Fruit fly (Drosophila melanogaster) whole organism, embryonic: ENCODE measurements around the gene Elp4.
A peak's percentile ranks its signal among the peaks of the same experiment; 100 is the strongest.

ENCODE experiments used
- CG10274 ChIP-seq: fragments of 200-800 bp; sonication (Bioruptor generic); optimal IDR thresholded peaks from 3 replicates; lab custom pipeline; 2017; ENCODE audit warnings: missing biosample characterization, mild to moderate bottlenecking, missing genetic modification characterization
- CG10366 ChIP-seq: fragments of 200-800 bp; sonication (Bioruptor generic); IDR thresholded peaks from 2 replicates; pipeline ENCODE4 v1.3.6; 2022; ENCODE audit warnings: missing biosample characterization, missing genetic modification characterization
- CG10462 ChIP-seq: fragments of 200-800 bp; sonication (Bioruptor generic); optimal IDR thresholded peaks from 2 replicates; lab custom pipeline; 2016; ENCODE audit warnings: missing biosample characterization, missing genetic modification characterization
- CG10543 ChIP-seq: fragments of 200-800 bp; sonication (Bioruptor generic); optimal IDR thresholded peaks from 3 replicates; lab custom pipeline; 2017; ENCODE audit warnings: missing biosample characterization, mild to moderate bottlenecking, missing genetic modification characterization, moderate library complexity
- CG11247 ChIP-seq: fragments of 200-800 bp; sonication (Bioruptor generic); IDR thresholded peaks from 2 replicates; pipeline ENCODE4 v1.3.6; 2022; ENCODE audit warnings: missing biosample characterization, missing genetic modification characterization
- CG12219 ChIP-seq: fragments of 200-800 bp; sonication (Bioruptor generic); optimal IDR thresholded peaks from 3 replicates; lab custom pipeline; 2018; ENCODE audit warnings: missing biosample characterization, mild to moderate bottlenecking, missing genetic modification characterization
- CG13123 ChIP-seq: fragments of 200-800 bp; sonication (Bioruptor generic); optimal IDR thresholded peaks from 2 replicates; lab custom pipeline; 2016; ENCODE audit warnings: missing biosample characterization, missing genetic modification characterization
- CG13296 ChIP-seq: fragments of 200-800 bp; sonication (Bioruptor generic); optimal IDR thresholded peaks from 3 replicates; lab custom pipeline; 2018; ENCODE audit warnings: missing biosample characterization, mild to moderate bottlenecking, missing genetic modification characterization
- CG13894 ChIP-seq: fragments of 200-800 bp; sonication (Bioruptor generic); optimal IDR thresholded peaks from 3 replicates; lab custom pipeline; 2018; ENCODE audit warnings: missing biosample characterization, mild to moderate bottlenecking, missing genetic modification characterization, moderate library complexity
- CG18476 ChIP-seq: fragments of 200-800 bp; sonication (Bioruptor generic); optimal IDR thresholded peaks from 2 replicates; lab custom pipeline; 2016; ENCODE audit warnings: missing biosample characterization, mild to moderate bottlenecking, missing genetic modification characterization
- CG31388 ChIP-seq: fragments of 200-800 bp; sonication (Bioruptor generic); optimal IDR thresholded peaks from 2 replicates; lab custom pipeline; 2016; ENCODE audit warnings: missing biosample characterization, missing genetic modification characterization
- CG34224 ChIP-seq: fragments of 200-800 bp; sonication (Bioruptor generic); IDR thresholded peaks from 3 replicates; pipeline ENCODE4 v1.3.6; 2022; ENCODE audit warnings: missing biosample characterization, missing genetic modification characterization; ENCODE audit not compliant: partially characterized antibody
- CG3838 ChIP-seq: fragments of 200-800 bp; sonication (Bioruptor generic); optimal IDR thresholded peaks from 3 replicates; lab custom pipeline; 2016; ENCODE audit warnings: missing biosample characterization, missing genetic modification characterization
- CG4282 ChIP-seq: fragments of 200-800 bp; sonication (Bioruptor generic); optimal IDR thresholded peaks from 2 replicates; lab custom pipeline; 2016; ENCODE audit warnings: missing biosample characterization, missing genetic modification characterization
- CG5953 ChIP-seq: fragments of 200-800 bp; sonication (Bioruptor generic); IDR thresholded peaks from 2 replicates; pipeline ENCODE4 v1.3.6; 2022; ENCODE audit warnings: missing biosample characterization, missing genetic modification characterization
- CG6272 ChIP-seq: fragments of 200-800 bp; sonication (Bioruptor generic); IDR thresholded peaks from 2 replicates; pipeline ENCODE4 v1.3.6; 2022; ENCODE audit warnings: missing biosample characterization, missing genetic modification characterization
- CG6791 ChIP-seq: fragments of 200-800 bp; sonication (Bioruptor generic); IDR thresholded peaks from 3 replicates; pipeline ENCODE4 v1.3.6; 2022; ENCODE audit warnings: missing biosample characterization, missing genetic modification characterization; ENCODE audit not compliant: partially characterized antibody
- CG9797 ChIP-seq: fragments of 200-800 bp; sonication (Bioruptor generic); optimal IDR thresholded peaks from 3 replicates; lab custom pipeline; 2018; ENCODE audit warnings: missing biosample characterization, mild to moderate bottlenecking, missing genetic modification characterization
- Dad ChIP-seq: fragments of 200-800 bp; sonication (Bioruptor generic); optimal IDR thresholded peaks from 3 replicates; lab custom pipeline; 2016; ENCODE audit warnings: missing biosample characterization, missing genetic modification characterization
- Doc2 ChIP-seq: fragments of 200-800 bp; sonication (Bioruptor generic); IDR thresholded peaks from 2 replicates; pipeline ENCODE4 v1.3.6; 2022; ENCODE audit warnings: missing biosample characterization, missing genetic modification characterization
- Hand ChIP-seq: fragments of 200-800 bp; sonication (Bioruptor generic); optimal IDR thresholded peaks from 2 replicates; lab custom pipeline; 2017; ENCODE audit warnings: mild to moderate bottlenecking, missing biosample characterization, missing genetic modification reagents, missing genetic modification characterization
- Hmr ChIP-seq: fragments of 200-800 bp; sonication (Bioruptor generic); optimal IDR thresholded peaks from 3 replicates; lab custom pipeline; 2017; ENCODE audit warnings: mild to moderate bottlenecking, missing biosample characterization, missing genetic modification reagents, missing genetic modification characterization
- Hr78 ChIP-seq, 2 experiments: fragments of 200-800 bp in 1 of 2; fragments of >200 bp in 1 of 2; sonication (Bioruptor generic) in 1 of 2; optimal IDR thresholded peaks; 2 replicates each; lab custom pipeline; 2017 to 2019; ENCODE audit warnings: missing biosample characterization in 2 of 2, missing genetic modification characterization in 2 of 2, mild to moderate bottlenecking in 1 of 2, moderate library complexity in 1 of 2
- Lim3 ChIP-seq: fragments of 200-800 bp; sonication (Bioruptor generic); IDR thresholded peaks from 2 replicates; pipeline ENCODE4 v1.3.6; 2022; ENCODE audit warnings: missing biosample characterization, missing genetic modification characterization
- Med ChIP-seq: fragments of 200-800 bp; sonication (Bioruptor generic); peaks from one replicate; lab custom pipeline; 2016; ENCODE audit warnings: missing biosample characterization, missing genetic modification characterization, mild to moderate bottlenecking, inconsistent platforms, moderate library complexity
- Meics ChIP-seq: fragments of 200-800 bp; sonication (Bioruptor generic); optimal IDR thresholded peaks from 2 replicates; lab custom pipeline; 2017; ENCODE audit warnings: missing biosample characterization, mild to moderate bottlenecking, missing genetic modification characterization
- Mrtf ChIP-seq: fragments of 200-800 bp; sonication (Bioruptor generic); IDR thresholded peaks from 3 replicates; pipeline ENCODE4 v1.3.6; 2022; ENCODE audit warnings: missing biosample characterization, missing genetic modification characterization
- Side ChIP-seq: fragments of 200-800 bp; sonication (Bioruptor generic); optimal IDR thresholded peaks from 2 replicates; lab custom pipeline; 2016; ENCODE audit warnings: missing biosample characterization, missing genetic modification characterization
- Sox102F ChIP-seq: fragments of 200-800 bp; sonication (Bioruptor generic); optimal IDR thresholded peaks from 2 replicates; lab custom pipeline; 2018; ENCODE audit warnings: missing biosample characterization, mild to moderate bottlenecking, missing genetic modification characterization, moderate library complexity
- Spps ChIP-seq: fragments of 200-800 bp; sonication (Bioruptor generic); optimal IDR thresholded peaks from 2 replicates; lab custom pipeline; 2018; ENCODE audit warnings: missing biosample characterization, mild to moderate bottlenecking, missing genetic modification characterization
- Trl ChIP-seq, 3 experiments: fragments of >200 bp in 2 of 3; fragments of 200-800 bp in 1 of 3; sonication (Bioruptor generic) in 1 of 3; optimal IDR thresholded peaks; 2 replicates in 1 of 3; 3 replicates in 2 of 3; lab custom pipeline; 2016 to 2017; ENCODE audit warnings: missing biosample characterization in 1 of 3, missing genetic modification characterization in 1 of 3
- Usf ChIP-seq: fragments of 200-800 bp; sonication (Bioruptor generic); optimal IDR thresholded peaks from 2 replicates; lab custom pipeline; 2017; ENCODE audit warnings: missing genotype, missing biosample characterization, missing genetic modification characterization
- abd-A ChIP-seq: fragments of 200-800 bp; sonication (Bioruptor generic); optimal IDR thresholded peaks from 3 replicates; lab custom pipeline; 2019; ENCODE audit warnings: missing biosample characterization, mild to moderate bottlenecking, missing genetic modification characterization, moderate library complexity
- aop ChIP-seq: fragments of 200-800 bp; sonication (Bioruptor generic); IDR thresholded peaks from 2 replicates; pipeline ENCODE4 v1.3.6; 2022; ENCODE audit warnings: missing biosample characterization, missing genetic modification characterization
- ap ChIP-seq: fragments of 200-800 bp; sonication (Bioruptor generic); IDR thresholded peaks from 2 replicates; pipeline ENCODE4 v1.3.6; 2022; ENCODE audit warnings: missing biosample characterization, missing genetic modification characterization
- ase ChIP-seq: fragments of 200-800 bp; sonication (Bioruptor generic); IDR thresholded peaks from 3 replicates; pipeline ENCODE4 v1.3.6; 2022; ENCODE audit warnings: missing biosample characterization, missing genetic modification characterization
- chm ChIP-seq: fragments of 200-800 bp; sonication (Bioruptor generic); IDR thresholded peaks from 2 replicates; pipeline ENCODE4 v1.3.6; 2022; ENCODE audit warnings: missing biosample characterization, missing genetic modification characterization
- disco-r ChIP-seq: fragments of 200-800 bp; sonication (Bioruptor generic); optimal IDR thresholded peaks from 2 replicates; lab custom pipeline; 2016; ENCODE audit warnings: missing biosample characterization, missing genetic modification characterization
- en ChIP-seq: fragments of 200-800 bp; sonication (Bioruptor generic); optimal IDR thresholded peaks from 2 replicates; lab custom pipeline; 2016; ENCODE audit warnings: missing biosample characterization, missing genetic modification characterization
- eve ChIP-seq, 2 experiments: fragments of >200 bp; optimal IDR thresholded peaks; 2 replicates each; lab custom pipeline; 2017; ENCODE audit warnings: missing biosample characterization in 2 of 2, missing genetic modification characterization in 2 of 2
- fd64A ChIP-seq: fragments of 200-800 bp; sonication (Bioruptor generic); optimal IDR thresholded peaks from 3 replicates; lab custom pipeline; 2018; ENCODE audit warnings: missing biosample characterization, mild to moderate bottlenecking, missing genetic modification characterization
- gce ChIP-seq: fragments of 200-800 bp; sonication (Bioruptor generic); IDR thresholded peaks from 3 replicates; pipeline ENCODE4 v1.3.6; 2022; ENCODE audit warnings: missing biosample characterization, missing genetic modification characterization
- gt ChIP-seq: fragments of 200-800 bp; sonication (Bioruptor generic); IDR thresholded peaks from 2 replicates; pipeline ENCODE4 v1.3.6; 2022; ENCODE audit warnings: missing biosample characterization, missing genetic modification characterization
- h ChIP-seq: fragments of >200 bp; optimal IDR thresholded peaks from 2 replicates; lab custom pipeline; 2017
- sim ChIP-seq: fragments of 200-800 bp; sonication (Bioruptor generic); IDR thresholded peaks from 2 replicates; pipeline ENCODE4 v1.3.6; 2022; ENCODE audit warnings: missing biosample characterization, missing genetic modification characterization
- sqz ChIP-seq: fragments of 200-800 bp; sonication (Bioruptor generic); optimal IDR thresholded peaks from 3 replicates; lab custom pipeline; 2018; ENCODE audit warnings: missing biosample characterization, mild to moderate bottlenecking, missing genetic modification characterization
- tx ChIP-seq: fragments of 200-800 bp; sonication (Bioruptor generic); optimal IDR thresholded peaks from 2 replicates; lab custom pipeline; 2016; ENCODE audit warnings: missing biosample characterization, missing genetic modification characterization
- unc-4 ChIP-seq: fragments of 200-800 bp; sonication (Bioruptor generic); IDR thresholded peaks from 2 replicates; pipeline ENCODE4 v1.3.6; 2022; ENCODE audit warnings: missing biosample characterization, missing genetic modification characterization; ENCODE audit not compliant: partially characterized antibody
- yki ChIP-seq: fragments of >200 bp; optimal IDR thresholded peaks from 3 replicates; lab custom pipeline; 2018

Elp4 gene

DNA sequence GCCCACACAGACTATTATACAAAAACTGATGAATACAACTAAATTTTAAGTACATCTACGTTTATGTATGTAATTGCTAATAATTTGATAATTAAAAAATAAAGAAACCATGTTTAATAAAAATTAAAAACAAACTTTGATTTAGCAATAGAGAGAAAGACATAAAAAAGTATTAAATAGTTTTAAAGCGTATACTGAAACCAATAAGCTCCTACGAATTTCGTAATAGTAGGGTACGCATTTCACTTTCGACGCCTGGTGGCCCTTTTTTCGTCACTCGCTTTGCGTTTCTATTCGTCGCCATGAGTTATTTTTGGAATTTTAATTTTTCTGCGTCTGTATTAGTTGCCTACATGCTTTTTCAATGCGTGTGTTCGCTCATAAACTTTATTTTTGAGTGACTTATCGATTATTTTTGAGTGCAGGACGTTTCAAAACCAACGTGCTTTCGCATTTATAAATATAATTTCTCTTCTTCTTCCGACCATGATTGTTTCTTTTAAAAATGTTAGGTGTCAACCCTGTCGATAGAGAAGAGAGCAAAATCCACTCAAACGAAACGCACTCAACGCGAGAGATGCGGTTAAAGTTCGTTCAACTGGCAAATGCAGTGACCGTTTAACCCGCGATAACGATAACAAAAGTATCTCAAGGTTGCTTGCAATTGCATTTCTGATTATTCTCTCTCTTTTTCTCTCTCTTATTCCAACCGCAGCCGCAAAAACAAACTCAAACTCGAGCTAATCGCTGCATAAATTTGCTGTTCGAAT, 22.8 kb downstream of the Elp4 start, which contains the start of gene Oscillin (continued):
- TF ChIP-seq sqz (GFP tag; lab: Kevin White, UChicago) (peak; percentile 86), abd-A (tag; lab: Kevin White, UChicago) (peak; percentile 64), eve (GFP tag; optimal IDR thresholded peaks at IDR 0.05; lab: Kevin White, UChicago) (no peak), CG3838 (peak; percentile 8), CG10366 (GFP tag; lab: Robert Waterston, UW) (peak; percentile 60; the same call in 1 of the 2 replicates), CG18476 (GFP tag; lab: Kevin White, UChicago) (peak; percentile 70), CG13123 (GFP tag; lab: Kevin White, UChicago) (peak; percentile 4), Dad (peak; percentile 13), ap (GFP tag; lab: Robert Waterston, UW) (no peak), Spps (tag; lab: Kevin White, UChicago) (peak; percentile 84), CG12219 (GFP tag; lab: Kevin White, UChicago) (peak; percentile 49), CG9797 (no peak), CG34224 (GFP tag; lab: Robert Waterston, UW) (peak; percentile 45; the same call in 2 of the 3 replicates), CG10462 (GFP tag; lab: Kevin White, UChicago) (no peak), Meics (GFP tag; lab: Kevin White, UChicago) (peak; percentile 86), CG31388 (GFP tag; lab: Kevin White, UChicago) (peak; percentile 31), Hand (GFP tag; lab: Kevin White, UChicago) (no peak), Doc2 (GFP tag; lab: Robert Waterston, UW) (no peak), Usf (GFP tag; lab: Kevin White, UChicago) (no peak), Mrtf (GFP tag; lab: Robert Waterston, UW) (peak; percentile 75; the same call in 1 of the 3 replicates), gt (no peak), Sox102F (GFP tag; lab: Kevin White, UChicago) (peak; percentile 91), CG11247 (GFP tag; lab: Robert Waterston, UW) (peak; percentile 76), gce (GFP tag; lab: Robert Waterston, UW) (peak; percentile 91), CG10543 (GFP tag; lab: Kevin White, UChicago) (peak; percentile 47), chm (peak; percentile 77; the same call in 1 of the 2 replicates), disco-r (GFP tag; lab: Kevin White, UChicago) (no peak), Hmr (GFP tag; lab: Kevin White, UChicago) (no peak), yki (no peak), ase (peak; percentile 79), Side (GFP tag; lab: Kevin White, UChicago) (no peak), CG13296 (GFP tag; lab: Kevin White, UChicago) (peak; percentile 78), h (lab: Kevin White, UChicago) (no peak), CG6791 (peak; percentile 95), CG6272 (peak; percentile 55; the same call in 1 of the 2 replicates), en (GFP tag; lab: Kevin White, UChicago) (no peak), Trl (optimal IDR thresholded peaks at IDR 0.05; lab: Kevin White, UChicago) (peak; percentile 54 to 55), Trl (GFP tag; optimal IDR thresholded peaks at IDR 0.05; lab: Kevin White, UChicago) (peak; percentile 36), fd64A (GFP tag; lab: Kevin White, UChicago) (no peak), Lim3 (GFP tag; lab: Robert Waterston, UW) (no peak), unc-4 (GFP tag; lab: Robert Waterston, UW) (0 out of 2 replicates have a peak, but pooled peaks have one; percentile 43), CG13894 (tag; lab: Kevin White, UChicago) (peak; percentile 71), Hr78 (GFP tag; optimal IDR thresholded peaks at IDR 0.05; lab: Kevin White, UChicago) (peak in 1 of 2 experiments; percentile 96), aop (GFP tag; lab: Robert Waterston, UW) (no peak), CG10274 (GFP tag; lab: Kevin White, UChicago) (peak; percentile 94), tx (GFP tag; lab: Kevin White, UChicago) (peak; percentile 48), sim (GFP tag; lab: Robert Waterston, UW) (peak; percentile 71), CG5953 (GFP tag; lab: Robert Waterston, UW) (0 out of 2 replicates have a peak, but pooled peaks have one; percentile 28), Med (GFP tag; lab: Kevin White, UChicago) (peak; percentile 90), CG4282 (no peak)
